Worm (Caenorhabditis elegans): Measurements from ENCODE around the gene egrh-3.

- TF ChIP-seq F49E8.2 (tag; optimal IDR thresholded peaks at IDR 0.05; ENCODE audit: insufficient read depth), result no peak
- no peak for TF ChIP-seq ztf-25 (GFP tag; IDR thresholded peaks at IDR 0.05)
- TF ChIP-seq K11D2.4 (GFP tag; IDR thresholded peaks at IDR 0.05), result no peak
- TF ChIP-seq snpc-4 (GFP tag; optimal IDR thresholded peaks at IDR 0.05), result no peak
- no peak for TF ChIP-seq snpc-4 (tag; optimal IDR thresholded peaks at IDR 0.05)
- no peak for TF ChIP-seq sdz-38 (tag; optimal IDR thresholded peaks at IDR 0.05)
- TF ChIP-seq akir-1 (GFP tag; optimal IDR thresholded peaks at IDR 0.05), result no peak
- no peak for TF ChIP-seq ets-4 (GFP tag; optimal IDR thresholded peaks at IDR 0.05)
- TF ChIP-seq zfh-2 (GFP tag; conservative IDR thresholded peaks at IDR 0.05), result no peak
- no peak for TF ChIP-seq ccch-3 (GFP tag; optimal IDR thresholded peaks at IDR 0.05)
- no peak for TF ChIP-seq lir-1 (GFP tag; conservative IDR thresholded peaks at IDR 0.05)
- no peak for TF ChIP-seq him-1 (tag; optimal IDR thresholded peaks at IDR 0.05)
Measured at ce11 chrIV:2736575-2736974, 48.0 kb upstream of the egrh-3 start.

Data from whole organism, young adult.